Fruit fly (Drosophila melanogaster) whole organism, embryonic: Measurements from ENCODE around the gene CG5180.

Experiments
- Ada2b ChIP-seq: fragments of 200-800 bp; sonication (Bioruptor generic); IDR thresholded peaks from 2 replicates; pipeline ENCODE4 v1.3.6; 2022; ENCODE audit warnings: missing biosample characterization, missing genetic modification characterization
- B-H1 ChIP-seq: fragments of 200-800 bp; sonication (Bioruptor generic); IDR thresholded peaks from 3 replicates; pipeline ENCODE4 v1.3.6; 2022; ENCODE audit warnings: missing biosample characterization, missing genetic modification characterization
- B-H2 ChIP-seq: fragments of 200-800 bp; sonication (Bioruptor generic); optimal IDR thresholded peaks from 2 replicates; lab custom pipeline; 2018; ENCODE audit warnings: missing biosample characterization, mild to moderate bottlenecking, missing genetic modification characterization
- CG10267 ChIP-seq: fragments of 200-800 bp; sonication (Bioruptor generic); optimal IDR thresholded peaks from 2 replicates; lab custom pipeline; 2018; ENCODE audit warnings: missing biosample characterization, mild to moderate bottlenecking, missing genetic modification characterization, moderate library complexity
- CG10431 ChIP-seq: fragments of 200-800 bp; sonication (Bioruptor generic); optimal IDR thresholded peaks from 3 replicates; lab custom pipeline; 2018; ENCODE audit warnings: missing biosample characterization, mild to moderate bottlenecking, missing genetic modification characterization
- CG10543 ChIP-seq: fragments of 200-800 bp; sonication (Bioruptor generic); optimal IDR thresholded peaks from 3 replicates; lab custom pipeline; 2017; ENCODE audit warnings: missing biosample characterization, mild to moderate bottlenecking, missing genetic modification characterization, moderate library complexity
- CG12155 ChIP-seq: fragments of 200-800 bp; sonication (Bioruptor generic); optimal IDR thresholded peaks from 3 replicates; lab custom pipeline; 2016; ENCODE audit warnings: missing biosample characterization, missing genetic modification characterization
- CG13894 ChIP-seq: fragments of 200-800 bp; sonication (Bioruptor generic); optimal IDR thresholded peaks from 3 replicates; lab custom pipeline; 2018; ENCODE audit warnings: missing biosample characterization, mild to moderate bottlenecking, missing genetic modification characterization, moderate library complexity
- CG15011 ChIP-seq: fragments of 200-800 bp; sonication (Bioruptor generic); optimal IDR thresholded peaks from 3 replicates; lab custom pipeline; 2018; ENCODE audit warnings: missing biosample characterization, mild to moderate bottlenecking, missing genetic modification characterization
- CG15269 ChIP-seq: fragments of 200-800 bp; sonication (Bioruptor generic); optimal IDR thresholded peaks from 2 replicates; lab custom pipeline; 2018; ENCODE audit warnings: missing biosample characterization, mild to moderate bottlenecking, missing genetic modification characterization, moderate library complexity
- CG17568 ChIP-seq: fragments of 200-800 bp; sonication (Bioruptor generic); optimal IDR thresholded peaks from 2 replicates; lab custom pipeline; 2018; ENCODE audit warnings: missing biosample characterization, mild to moderate bottlenecking, missing genetic modification characterization, moderate library complexity
- CG18599 ChIP-seq: fragments of 200-800 bp; sonication (Bioruptor generic); optimal IDR thresholded peaks from 3 replicates; lab custom pipeline; 2017; ENCODE audit warnings: missing biosample characterization, missing genetic modification characterization, mild to moderate bottlenecking, moderate library complexity, missing genetic modification reagents
- CG2116 ChIP-seq: fragments of 200-800 bp; sonication (Bioruptor generic); optimal IDR thresholded peaks from 3 replicates; lab custom pipeline; 2018; ENCODE audit warnings: missing biosample characterization, mild to moderate bottlenecking, missing genetic modification characterization
- CG30431 ChIP-seq: fragments of 200-800 bp; sonication (Bioruptor generic); optimal IDR thresholded peaks from 2 replicates; lab custom pipeline; 2017; ENCODE audit warnings: missing biosample characterization, missing genetic modification characterization
- CG5953 ChIP-seq: fragments of 200-800 bp; sonication (Bioruptor generic); IDR thresholded peaks from 2 replicates; pipeline ENCODE4 v1.3.6; 2022; ENCODE audit warnings: missing biosample characterization, missing genetic modification characterization
- CG8388 ChIP-seq: fragments of 200-800 bp; sonication (Bioruptor generic); optimal IDR thresholded peaks from 2 replicates; lab custom pipeline; 2019; ENCODE audit warnings: missing biosample characterization, mild to moderate bottlenecking, missing genetic modification characterization, moderate library complexity
- CG9817 ChIP-seq: fragments of 200-800 bp; sonication (Bioruptor generic); optimal IDR thresholded peaks from 2 replicates; lab custom pipeline; 2018; ENCODE audit warnings: missing biosample characterization, mild to moderate bottlenecking, missing genetic modification characterization, moderate library complexity
- CrebB ChIP-seq: fragments of 200-800 bp; sonication (Bioruptor generic); optimal IDR thresholded peaks from 3 replicates; lab custom pipeline; 2018; ENCODE audit warnings: missing biosample characterization, mild to moderate bottlenecking, missing genetic modification characterization
- Dip2 ChIP-seq: fragments of 200-800 bp; sonication (Bioruptor generic); IDR thresholded peaks from 2 replicates; pipeline ENCODE4 v1.3.6; 2022; ENCODE audit warnings: missing biosample characterization, missing genetic modification characterization
- Dref ChIP-seq: fragments of 200-800 bp; sonication (Bioruptor generic); IDR thresholded peaks from 2 replicates; pipeline ENCODE4 v1.3.6; 2022; ENCODE audit warnings: missing biosample characterization, missing genetic modification characterization
- Drgx ChIP-seq: fragments of 200-800 bp; sonication (Bioruptor generic); IDR thresholded peaks from 2 replicates; pipeline ENCODE4 v1.3.6; 2022; ENCODE audit warnings: missing biosample characterization, missing genetic modification characterization
- Ets65A ChIP-seq: fragments of 200-800 bp; sonication (Bioruptor generic); peaks from one replicate; lab custom pipeline; 2016; ENCODE audit warnings: missing biosample characterization, missing genetic modification characterization
- Fer2 ChIP-seq: fragments of 200-800 bp; sonication (Bioruptor generic); optimal IDR thresholded peaks from 2 replicates; lab custom pipeline; 2018; ENCODE audit warnings: missing biosample characterization, mild to moderate bottlenecking, missing genetic modification characterization, moderate library complexity
- Hmr ChIP-seq: fragments of 200-800 bp; sonication (Bioruptor generic); optimal IDR thresholded peaks from 3 replicates; lab custom pipeline; 2017; ENCODE audit warnings: mild to moderate bottlenecking, missing biosample characterization, missing genetic modification reagents, missing genetic modification characterization
- MTF-1 ChIP-seq: fragments of 200-800 bp; sonication (Bioruptor generic); optimal IDR thresholded peaks from 2 replicates; lab custom pipeline; 2018; ENCODE audit warnings: missing biosample characterization, mild to moderate bottlenecking, missing genetic modification characterization, borderline replicate concordance
- Mad ChIP-seq: fragments of 200-800 bp; sonication (Bioruptor generic); optimal IDR thresholded peaks from 2 replicates; lab custom pipeline; 2016; ENCODE audit warnings: missing biosample characterization, missing genetic modification characterization
- Myb ChIP-seq: fragments of 200-800 bp; sonication (Bioruptor generic); optimal IDR thresholded peaks from 2 replicates; lab custom pipeline; 2016; ENCODE audit warnings: missing biosample characterization, missing genetic modification characterization
- NC2β ChIP-seq: fragments of 200-800 bp; sonication (Bioruptor generic); optimal IDR thresholded peaks from 2 replicates; lab custom pipeline; 2016; ENCODE audit warnings: missing biosample characterization, missing genetic modification characterization
- Oli ChIP-seq: fragments of 200-800 bp; sonication (Bioruptor generic); optimal IDR thresholded peaks from 2 replicates; lab custom pipeline; 2018; ENCODE audit warnings: missing biosample characterization, mild to moderate bottlenecking, missing genetic modification characterization, moderate library complexity
- Optix ChIP-seq: fragments of 200-800 bp; sonication (Bioruptor generic); IDR thresholded peaks from 3 replicates; pipeline ENCODE4 v1.3.6; 2022; ENCODE audit warnings: missing biosample characterization, missing genetic modification characterization
- Pdp1 ChIP-seq, 2 experiments: fragments of 200-800 bp; sonication (Bioruptor generic); optimal IDR thresholded peaks; 3 replicates each; lab custom pipeline; 2016; ENCODE audit warnings: missing biosample characterization in 2 of 2, missing genetic modification characterization in 2 of 2, mild to moderate bottlenecking in 1 of 2, moderate library complexity in 1 of 2
- abd-A ChIP-seq: fragments of 200-800 bp; sonication (Bioruptor generic); optimal IDR thresholded peaks from 3 replicates; lab custom pipeline; 2019; ENCODE audit warnings: missing biosample characterization, mild to moderate bottlenecking, missing genetic modification characterization, moderate library complexity
- ap ChIP-seq: fragments of 200-800 bp; sonication (Bioruptor generic); IDR thresholded peaks from 2 replicates; pipeline ENCODE4 v1.3.6; 2022; ENCODE audit warnings: missing biosample characterization, missing genetic modification characterization
- crol ChIP-seq: fragments of 200-800 bp; sonication (Bioruptor generic); IDR thresholded peaks from 2 replicates; pipeline ENCODE4 v1.3.6; 2022; ENCODE audit warnings: missing biosample characterization, missing genetic modification characterization
- cwo ChIP-seq: fragments of 200-800 bp; sonication (Bioruptor generic); optimal IDR thresholded peaks from 3 replicates; lab custom pipeline; 2017; ENCODE audit warnings: missing biosample characterization, missing genetic modification characterization, mild to moderate bottlenecking, moderate library complexity, missing genetic modification reagents
- danr ChIP-seq: fragments of 200-800 bp; sonication (Bioruptor generic); IDR thresholded peaks from 2 replicates; pipeline ENCODE4 v1.3.6; 2022; ENCODE audit warnings: missing biosample characterization, missing genetic modification characterization
- dati ChIP-seq: fragments of 200-800 bp; sonication (Bioruptor generic); IDR thresholded peaks from 2 replicates; pipeline ENCODE4 v1.3.6; 2022; ENCODE audit warnings: missing biosample characterization, missing genetic modification characterization
- grau ChIP-seq: fragments of 200-800 bp; optimal IDR thresholded peaks from 3 replicates; lab custom pipeline; 2019; ENCODE audit warnings: missing biosample characterization, mild to moderate bottlenecking, missing genetic modification characterization, moderate library complexity
- hb ChIP-seq: fragments of 200-800 bp; sonication (Bioruptor generic); IDR thresholded peaks from 3 replicates; pipeline ENCODE4 v1.3.6; 2022; ENCODE audit warnings: missing biosample characterization, missing genetic modification characterization; ENCODE audit not compliant: partially characterized antibody
- kah ChIP-seq: fragments of 200-800 bp; sonication (Bioruptor generic); optimal IDR thresholded peaks from 2 replicates; lab custom pipeline; 2018; ENCODE audit warnings: missing biosample characterization, mild to moderate bottlenecking, missing genetic modification characterization
- lilli ChIP-seq: fragments of 200-800 bp; sonication (Bioruptor generic); optimal IDR thresholded peaks from 3 replicates; lab custom pipeline; 2016; ENCODE audit warnings: missing biosample characterization, missing genetic modification characterization
- mam ChIP-seq: fragments of 200-800 bp; sonication (Bioruptor generic); optimal IDR thresholded peaks from 3 replicates; lab custom pipeline; 2016; ENCODE audit warnings: missing biosample characterization, missing genetic modification characterization
- mirr ChIP-seq: fragments of 200-800 bp; sonication (Bioruptor generic); optimal IDR thresholded peaks from 3 replicates; lab custom pipeline; 2018; ENCODE audit warnings: missing biosample characterization, mild to moderate bottlenecking, missing genetic modification characterization
- salm ChIP-seq: fragments of 200-800 bp; sonication (Bioruptor generic); optimal IDR thresholded peaks from 2 replicates; lab custom pipeline; 2018; ENCODE audit warnings: missing biosample characterization, mild to moderate bottlenecking, missing genetic modification characterization
- tup ChIP-seq: fragments of 200-800 bp; sonication (Bioruptor generic); optimal IDR thresholded peaks from 2 replicates; lab custom pipeline; 2016; ENCODE audit warnings: missing biosample characterization, mild to moderate bottlenecking, missing genetic modification characterization, moderate library complexity
- wdn ChIP-seq: fragments of 200-800 bp; sonication (Bioruptor generic); IDR thresholded peaks from 2 replicates; pipeline ENCODE4 v1.3.6; 2022; ENCODE audit warnings: missing biosample characterization, missing genetic modification characterization
- wek ChIP-seq: fragments of 200-800 bp; sonication (Bioruptor generic); optimal IDR thresholded peaks from 3 replicates; lab custom pipeline; 2018; ENCODE audit warnings: missing biosample characterization, mild to moderate bottlenecking, missing genetic modification characterization, moderate library complexity
- zf30C ChIP-seq: fragments of 200-800 bp; sonication (Bioruptor generic); optimal IDR thresholded peaks from 3 replicates; lab custom pipeline; 2018; ENCODE audit warnings: missing biosample characterization, mild to moderate bottlenecking, missing genetic modification characterization

CG5180 gene

dm6 chr3R:20587630-20588479, 30.1 kb downstream of the CG5180 start, which contains the start of gene Septin2 (continued):
- TF ChIP-seq salm (tag; lab: Kevin White, UChicago) = peak; percentile 59
- peak; percentile 64 for TF ChIP-seq CG30431 (GFP tag; lab: Kevin White, UChicago)
- TF ChIP-seq kah (GFP tag; lab: Kevin White, UChicago) = peak; percentile 46
- TF ChIP-seq cwo (GFP tag; lab: Kevin White, UChicago) = peak; percentile 73
- TF ChIP-seq CG15269 = peak; percentile 77
- TF ChIP-seq hb (GFP tag; lab: Robert Waterston, UW) = no peak
- TF ChIP-seq CG2116 (GFP tag; lab: Kevin White, UChicago) = peak; percentile 44
- peak; percentile 79 for TF ChIP-seq CG18599
- peak; percentile 65 for TF ChIP-seq MTF-1 (GFP tag; lab: Kevin White, UChicago)
- no peak for TF ChIP-seq zf30C (GFP tag; lab: Kevin White, UChicago)
- peak; percentile 45 for TF ChIP-seq wek (GFP tag; lab: Kevin White, UChicago)
- TF ChIP-seq grau = peak; percentile 83
- peak; percentile 22 for TF ChIP-seq mam (GFP tag; lab: Kevin White, UChicago)
- peak; percentile 86 for TF ChIP-seq Oli (tag; lab: Kevin White, UChicago)
- peak; percentile 40 for TF ChIP-seq CG12155 (GFP tag; lab: Kevin White, UChicago)
- TF ChIP-seq crol (GFP tag; lab: Robert Waterston, UW) = 0 out of 2 replicates have a peak, but pooled peaks have one; percentile 8
- TF ChIP-seq Optix (GFP tag; lab: Robert Waterston, UW) = no peak; the same call in 1 of the 3 replicates
- TF ChIP-seq CG5953 (GFP tag; lab: Robert Waterston, UW) = 0 out of 2 replicates have a peak, but pooled peaks have one; percentile 13
- TF ChIP-seq tup (GFP tag; lab: Kevin White, UChicago) = peak; percentile 55
- no peak for TF ChIP-seq Dip2
- TF ChIP-seq ap (GFP tag; lab: Robert Waterston, UW) = peak; percentile 59
- peak; percentile 68 for TF ChIP-seq CG15011 (GFP tag; lab: Kevin White, UChicago)
- no peak for TF ChIP-seq Fer2 (tag; lab: Kevin White, UChicago)
- TF ChIP-seq CG13894 (tag; lab: Kevin White, UChicago) = no peak
- peak; percentile 79 for TF ChIP-seq CG10267 (tag; lab: Kevin White, UChicago)
- TF ChIP-seq lilli (GFP tag; lab: Kevin White, UChicago) = peak; percentile 66
- TF ChIP-seq Ada2b (GFP tag; lab: Robert Waterston, UW) = peak; percentile 58; the same call in 1 of the 2 replicates
- peak; percentile 34 to 50 for TF ChIP-seq Pdp1 (GFP tag; optimal IDR thresholded peaks at IDR 0.05; lab: Kevin White, UChicago)
- TF ChIP-seq dati (GFP tag; lab: Robert Waterston, UW) = no peak
- peak; percentile 61; the same call in 1 of the 3 replicates for TF ChIP-seq B-H1 (GFP tag; lab: Robert Waterston, UW)
- TF ChIP-seq CG10431 (GFP tag; lab: Kevin White, UChicago) = peak; percentile 74
- TF ChIP-seq Mad (GFP tag; lab: Kevin White, UChicago) = peak; percentile 38
- no peak for TF ChIP-seq Ets65A (GFP tag; lab: Kevin White, UChicago)
- peak; percentile 64 for TF ChIP-seq NC2β (GFP tag; lab: Kevin White, UChicago)
- TF ChIP-seq wdn = no peak
- no peak for TF ChIP-seq B-H2 (GFP tag; lab: Kevin White, UChicago)
- peak; percentile 68 for TF ChIP-seq Hmr (GFP tag; lab: Kevin White, UChicago)
- peak; percentile 81 for TF ChIP-seq CG8388 (GFP tag; lab: Kevin White, UChicago)
- peak; percentile 44; the same call in 1 of the 2 replicates for TF ChIP-seq danr (GFP tag; lab: Robert Waterston, UW)
- no peak for TF ChIP-seq CrebB (tag; lab: Kevin White, UChicago)
- peak; percentile 77 for TF ChIP-seq CG17568
- TF ChIP-seq mirr = no peak
- no peak for TF ChIP-seq Dref (GFP tag; lab: Robert Waterston, UW)
- TF ChIP-seq Myb (GFP tag; lab: Kevin White, UChicago) = peak; percentile 17
- TF ChIP-seq CG10543 = no peak
- peak; percentile 34 for TF ChIP-seq CG9817 (tag; lab: Kevin White, UChicago)
- TF ChIP-seq Drgx (GFP tag; lab: Robert Waterston, UW) = peak; percentile 80
- no peak for TF ChIP-seq abd-A
